Worm (Caenorhabditis elegans): ENCODE results near the gene F32D8.15.

F32D8.15 gene

DNA sequence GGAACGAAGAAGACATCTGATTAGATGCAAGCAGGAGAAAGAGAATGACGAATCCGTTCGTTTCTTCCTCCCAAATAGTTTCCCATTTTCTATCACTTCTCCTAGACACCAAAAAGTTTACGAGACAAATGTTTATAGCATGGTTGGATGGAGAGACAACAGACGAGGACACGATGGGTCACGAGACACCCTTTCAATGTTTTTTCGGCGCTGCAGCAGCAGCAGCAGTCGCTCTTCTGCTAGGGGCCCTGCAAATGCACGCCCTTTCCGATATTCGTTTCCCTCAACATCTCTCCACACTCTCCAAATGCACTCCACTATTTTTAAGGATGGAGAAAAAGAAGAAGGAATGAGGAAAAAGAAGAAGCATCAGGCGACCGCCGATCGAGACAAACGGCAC, 45.5 kb upstream of the F32D8.15 start (continued):
- TF ChIP-seq nhr-71 (tag; optimal IDR thresholded peaks at IDR 0.05), result peak; percentile 96
- no peak for TF ChIP-seq ceh-90 (tag; optimal IDR thresholded peaks at IDR 0.05)
- TF ChIP-seq nhr-28 (tag; optimal IDR thresholded peaks at IDR 0.05), result no peak
- TF ChIP-seq aha-1 (tag; optimal IDR thresholded peaks at IDR 0.05), result no peak
- peak; percentile 78 for TF ChIP-seq swsn-7 (tag; optimal IDR thresholded peaks at IDR 0.05)
- peak; percentile 34 for TF ChIP-seq pag-3 (tag; optimal IDR thresholded peaks at IDR 0.05; ENCODE audit: borderline replicate concordance, insufficient read depth)
- peak; percentile 39 to 42 for TF ChIP-seq lin-35 (GFP tag; optimal IDR thresholded peaks at IDR 0.05)
- TF ChIP-seq ztf-4 (tag; optimal IDR thresholded peaks at IDR 0.05), result peak; percentile 80
- peak; percentile 11 for TF ChIP-seq elt-2 (tag; optimal IDR thresholded peaks at IDR 0.05)
- TF ChIP-seq ceh-88 (GFP tag; IDR thresholded peaks at IDR 0.05), result no peak
- peak; percentile 43 to 61 for TF ChIP-seq efl-1 (optimal IDR thresholded peaks at IDR 0.05)
- TF ChIP-seq efl-1 (GFP tag; optimal IDR thresholded peaks at IDR 0.05 in 1 of 2), result peak; percentile 32 to 93
- TF ChIP-seq nhr-47 (tag; optimal IDR thresholded peaks at IDR 0.05), result peak; percentile 89
- peak; percentile 93 for TF ChIP-seq nhr-20 (tag; optimal IDR thresholded peaks at IDR 0.05)
- no peak for TF ChIP-seq sptf-1 (tag; optimal IDR thresholded peaks at IDR 0.05)
- no peak for TF ChIP-seq tlp-1 (tag; optimal IDR thresholded peaks at IDR 0.05)
- TF ChIP-seq mab-9 (GFP tag; IDR thresholded peaks at IDR 0.05), result no peak
- peak; percentile 55 for TF ChIP-seq pax-3 (tag; optimal IDR thresholded peaks at IDR 0.05)
- TF ChIP-seq fkh-4 (tag; optimal IDR thresholded peaks at IDR 0.05; ENCODE audit: borderline replicate concordance), result peak; percentile 51
- TF ChIP-seq ceh-82 (tag; optimal IDR thresholded peaks at IDR 0.05), result peak; percentile 28 to 80 (median 60)
- TF ChIP-seq unc-98 (GFP tag; IDR thresholded peaks at IDR 0.05), result peak; percentile 5; the same call in 1 of the 2 replicates
- peak; percentile 44 for TF ChIP-seq snpc-4 (tag; optimal IDR thresholded peaks at IDR 0.05)
- no peak for TF ChIP-seq pqm-1 (tag; optimal IDR thresholded peaks at IDR 0.05)

DNA sequence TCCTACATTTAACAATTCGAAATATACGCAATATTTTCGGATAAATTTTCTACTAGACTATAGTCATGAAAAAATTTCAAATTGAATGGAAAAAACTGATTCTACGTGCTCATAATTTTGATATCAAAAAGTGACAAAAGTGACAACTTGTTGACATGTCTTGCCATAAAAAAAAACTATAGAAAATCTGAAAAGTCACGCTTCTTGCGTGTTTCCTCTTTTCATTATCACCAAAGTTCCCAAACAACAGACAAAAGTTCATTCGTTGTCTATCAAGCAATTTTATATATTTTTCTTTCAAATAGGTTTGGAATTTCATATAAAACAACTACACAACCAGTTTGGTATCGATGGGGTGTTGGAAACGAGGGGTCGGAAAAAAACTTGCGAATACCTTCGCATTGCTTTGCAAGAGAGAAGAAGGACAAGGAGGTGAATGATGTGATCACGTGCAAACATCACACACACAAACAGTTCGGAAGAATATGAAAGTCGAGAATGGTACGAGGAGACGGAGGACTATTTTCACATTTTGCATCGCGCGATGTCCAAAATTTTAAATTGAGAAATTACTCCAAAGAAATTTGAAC, 44.7 kb upstream of the F32D8.15 start:
- no peak for TF ChIP-seq snpc-4 (tag; optimal IDR thresholded peaks at IDR 0.05)
- no peak for TF ChIP-seq fos-1 (tag; optimal IDR thresholded peaks at IDR 0.05)
- no peak for TF ChIP-seq irx-1 (tag; optimal IDR thresholded peaks at IDR 0.05)
- peak; percentile 43 for TF ChIP-seq snu-23 (GFP tag; optimal IDR thresholded peaks at IDR 0.05)
- peak; percentile 45 for TF ChIP-seq nhr-20 (tag; optimal IDR thresholded peaks at IDR 0.05)
- TF ChIP-seq nhr-76 (tag; optimal IDR thresholded peaks at IDR 0.05), result no peak
- peak; percentile 10 for TF ChIP-seq mep-1 (tag; optimal IDR thresholded peaks at IDR 0.05)
- no peak for TF ChIP-seq sup-37 (GFP tag; optimal IDR thresholded peaks at IDR 0.05)
- no peak for TF ChIP-seq swsn-7 (tag; optimal IDR thresholded peaks at IDR 0.05)
- no peak for TF ChIP-seq F16B12.6 (tag; optimal IDR thresholded peaks at IDR 0.05)
- no peak for TF ChIP-seq pqm-1 (tag; optimal IDR thresholded peaks at IDR 0.05)
- no peak for TF ChIP-seq ama-1 (optimal IDR thresholded peaks at IDR 0.05)
- TF ChIP-seq aly-2 (tag; optimal IDR thresholded peaks at IDR 0.05), result no peak
- TF ChIP-seq hlh-4 (tag; optimal IDR thresholded peaks at IDR 0.05), result no peak
- peak in 1 of 2 experiments; percentile 24 for TF ChIP-seq mdl-1 (tag; optimal IDR thresholded peaks at IDR 0.05)
- TF ChIP-seq egl-27 (tag; optimal IDR thresholded peaks at IDR 0.05), result no peak
- no peak for TF ChIP-seq lir-3 (tag; optimal IDR thresholded peaks at IDR 0.05; ENCODE audit: poor library complexity)
- TF ChIP-seq unc-86 (tag; optimal IDR thresholded peaks at IDR 0.05), result no peak
- TF ChIP-seq nhr-85 (tag), result peak; percentile 88
- no peak for TF ChIP-seq unc-30 (tag; optimal IDR thresholded peaks at IDR 0.05)
- TF ChIP-seq efl-1 (optimal IDR thresholded peaks at IDR 0.05), result no peak
- peak in 1 of 2 experiments; percentile 75 for TF ChIP-seq efl-1 (GFP tag; optimal IDR thresholded peaks at IDR 0.05 in 1 of 2)
- no peak for TF ChIP-seq rnt-1 (tag; optimal IDR thresholded peaks at IDR 0.05)
- no peak for TF ChIP-seq zip-4 (GFP tag; optimal IDR thresholded peaks at IDR 0.05)
- TF ChIP-seq sptf-1 (tag; optimal IDR thresholded peaks at IDR 0.05), result no peak
- no peak for TF ChIP-seq Y116A8C.19 (tag; optimal IDR thresholded peaks at IDR 0.05; ENCODE audit: borderline replicate concordance)
- TF ChIP-seq zag-1 (tag; optimal IDR thresholded peaks at IDR 0.05), result no peak
- TF ChIP-seq nhr-77 (tag; optimal IDR thresholded peaks at IDR 0.05), result no peak
- no peak for TF ChIP-seq C34B4.2 (tag; optimal IDR thresholded peaks at IDR 0.05)
- TF ChIP-seq ceh-63 (GFP tag; optimal IDR thresholded peaks at IDR 0.05), result no peak
- TF ChIP-seq ceh-8 (GFP tag; optimal IDR thresholded peaks at IDR 0.05), result no peak
- no peak for TF ChIP-seq nhr-11 (tag; optimal IDR thresholded peaks at IDR 0.05)
- peak; percentile 21 for TF ChIP-seq nhr-90 (tag; optimal IDR thresholded peaks at IDR 0.05; ENCODE audit: poor library complexity)
- no peak for TF ChIP-seq efl-3 (GFP tag; optimal IDR thresholded peaks at IDR 0.05)
- no peak for TF ChIP-seq lsy-2 (tag; optimal IDR thresholded peaks at IDR 0.05)
- no peak for TF ChIP-seq jun-1 (tag; optimal IDR thresholded peaks at IDR 0.05)
